Worm (Caenorhabditis elegans) whole organism, L3 larva: ENCODE measurements around the gene Y51A2B.16.
"Not testable (repeated sequence)": the region's sequence is repeated elsewhere in the genome, so short reads cannot be mapped to it uniquely, and the experiment has no call there.

Experiments
- R02D3.7 ChIP-seq: fragments of 150-350 bp; optimal IDR thresholded peaks from 2 replicates; lab custom pipeline; 2014; ENCODE audit warnings: missing biosample characterization, missing genetic modification characterization
- aly-2 ChIP-seq: fragments of 150-350 bp; optimal IDR thresholded peaks from 2 replicates; lab custom pipeline; 2014; ENCODE audit warnings: missing biosample characterization, missing genetic modification characterization
- ceh-28 ChIP-seq: fragments of 150-350 bp; optimal IDR thresholded peaks from 2 replicates; lab custom pipeline; 2014; ENCODE audit warnings: missing biosample characterization, missing genetic modification reagents, missing genetic modification characterization
- ceh-9 ChIP-seq: sonication (generic microtip); optimal IDR thresholded peaks from 2 replicates; lab custom pipeline; 2018; ENCODE audit warnings: missing biosample characterization, missing genetic modification characterization
- daf-12 ChIP-seq: fragments of 150-350 bp; optimal IDR thresholded peaks from 2 replicates; lab custom pipeline; 2014; ENCODE audit warnings: missing biosample characterization, missing genetic modification reagents, missing genetic modification characterization
- egl-27 ChIP-seq: sonication (generic microtip); optimal IDR thresholded peaks from 4 replicates; lab custom pipeline; 2017; ENCODE audit warnings: missing biosample characterization, missing genetic modification reagents, missing genetic modification characterization
- egl-5 ChIP-seq: fragments of 150-350 bp; optimal IDR thresholded peaks from 2 replicates; lab custom pipeline; 2017; ENCODE audit warnings: missing biosample characterization, missing genetic modification reagents, missing genetic modification characterization, inconsistent platforms
- elt-2 ChIP-seq: sonication (generic microtip); optimal IDR thresholded peaks from 2 replicates; lab custom pipeline; 2016; ENCODE audit warnings: missing genetic modification reagents, mild to moderate bottlenecking, missing genetic modification characterization, missing compliant biosample characterization
- elt-3 ChIP-seq, 3 experiments: fragments of 150-350 bp in 1 of 3; sonication (generic microtip) in 2 of 3; optimal IDR thresholded peaks; 2 replicates in 2 of 3; 4 replicates in 1 of 3; lab custom pipeline; 2014 to 2017; ENCODE audit warnings: missing biosample characterization in 3 of 3, missing genetic modification characterization in 3 of 3
- fkh-10 ChIP-seq: sonication (generic microtip); optimal IDR thresholded peaks from 2 replicates; lab custom pipeline; 2017; ENCODE audit warnings: missing biosample characterization, missing genetic modification reagents, missing genetic modification characterization
- fos-1 ChIP-seq: fragments of 150-350 bp; optimal IDR thresholded peaks from 2 replicates; lab custom pipeline; 2014; ENCODE audit warnings: missing biosample characterization, missing genetic modification characterization
- hmg-11 ChIP-seq: sonication (generic microtip); optimal IDR thresholded peaks from 2 replicates; lab custom pipeline; 2016; ENCODE audit warnings: missing genetic modification characterization, missing compliant biosample characterization
- jun-1 ChIP-seq: fragments of 150-350 bp; optimal IDR thresholded peaks from 2 replicates; lab custom pipeline; 2014; ENCODE audit warnings: missing biosample characterization, missing genetic modification reagents, missing genetic modification characterization
- lin-39 ChIP-seq: fragments of 150-350 bp; optimal IDR thresholded peaks from 2 replicates; lab custom pipeline; 2018; ENCODE audit warnings: missing biosample characterization, missing genetic modification reagents, missing genetic modification characterization
- lsy-12 ChIP-seq: sonication (generic microtip); optimal IDR thresholded peaks from 2 replicates; lab custom pipeline; 2016; ENCODE audit warnings: mild to moderate bottlenecking, missing genetic modification characterization, missing compliant biosample characterization
- mdl-1 ChIP-seq: fragments of 150-350 bp; optimal IDR thresholded peaks from 2 replicates; lab custom pipeline; 2014; ENCODE audit warnings: missing biosample characterization, missing genetic modification characterization
- nfya-1 ChIP-seq: sonication (generic microtip); optimal IDR thresholded peaks from 2 replicates; lab custom pipeline; 2017; ENCODE audit warnings: missing genetic modification characterization, mild to moderate bottlenecking, missing compliant biosample characterization, antibody characterized with exemption, moderate library complexity; ENCODE audit not compliant: insufficient read depth
- nhr-11 ChIP-seq: fragments of 150-350 bp; optimal IDR thresholded peaks from 2 replicates; lab custom pipeline; 2014; ENCODE audit warnings: missing biosample characterization, missing genetic modification characterization
- nhr-12 ChIP-seq: fragments of 150-350 bp; optimal IDR thresholded peaks from 2 replicates; lab custom pipeline; 2014; ENCODE audit warnings: missing biosample characterization, missing genetic modification characterization
- nhr-23 ChIP-seq: fragments of 150-350 bp; optimal IDR thresholded peaks from 2 replicates; lab custom pipeline; 2014; ENCODE audit warnings: missing biosample characterization, missing genetic modification reagents, missing genetic modification characterization
- nhr-237 ChIP-seq: fragments of 150-350 bp; optimal IDR thresholded peaks from 2 replicates; lab custom pipeline; 2014; ENCODE audit warnings: missing biosample characterization, missing genetic modification characterization
- nhr-25 ChIP-seq: sonication (generic microtip); optimal IDR thresholded peaks from 2 replicates; lab custom pipeline; 2017; ENCODE audit warnings: missing biosample characterization, missing genetic modification characterization
- nhr-43 ChIP-seq: sonication (generic microtip); optimal IDR thresholded peaks from 2 replicates; lab custom pipeline; 2016; ENCODE audit warnings: mild to moderate bottlenecking, missing genetic modification characterization, missing compliant biosample characterization; ENCODE audit not compliant: poor library complexity, severe bottlenecking
- nhr-67 ChIP-seq: fragments of 150-350 bp; optimal IDR thresholded peaks from 2 replicates; lab custom pipeline; 2014; ENCODE audit warnings: missing biosample characterization, missing genetic modification characterization
- sea-2 ChIP-seq: fragments of 150-350 bp; sonication (generic microtip); optimal IDR thresholded peaks from 4 replicates; lab custom pipeline; 2014; ENCODE audit warnings: missing biosample characterization, missing genetic modification reagents, missing genetic modification characterization
- skn-1 ChIP-seq: fragments of 150-350 bp; optimal IDR thresholded peaks from 2 replicates; lab custom pipeline; 2014; ENCODE audit warnings: missing biosample characterization, missing genetic modification characterization
- snpc-4 ChIP-seq: fragments of 150-350 bp; optimal IDR thresholded peaks from 2 replicates; lab custom pipeline; 2014; ENCODE audit warnings: missing biosample characterization, missing genetic modification characterization
- tbx-2 ChIP-seq: sonication (generic microtip); optimal IDR thresholded peaks from 2 replicates; lab custom pipeline; 2016; ENCODE audit warnings: mild to moderate bottlenecking, missing genetic modification characterization, missing compliant biosample characterization
- unc-39 ChIP-seq: sonication (generic microtip); optimal IDR thresholded peaks from 4 replicates; lab custom pipeline; 2017; ENCODE audit warnings: missing biosample characterization, missing genetic modification characterization
- ztf-11 ChIP-seq: fragments of 150-350 bp; optimal IDR thresholded peaks from 2 replicates; lab custom pipeline; 2014; ENCODE audit warnings: missing biosample characterization, missing genetic modification characterization
- ztf-4 ChIP-seq: fragments of 150-350 bp; optimal IDR thresholded peaks from 2 replicates; lab custom pipeline; 2014; ENCODE audit warnings: missing biosample characterization, missing genetic modification characterization

Y51A2B.16 gene

ce11 chrV:18397814-18398213 lies at the start of gene Y51A2B.16:
Y51A2B.16 (minus strand) TSS chrV:18397914.
- no peak for TF ChIP-seq ceh-28
- TF ChIP-seq tbx-2, result no peak
- no peak for TF ChIP-seq jun-1 (tag; lab: Kevin White, UChicago)
- TF ChIP-seq sea-2 (GFP tag; lab: Kevin White, UChicago), result no peak
- TF ChIP-seq aly-2, result no peak
- TF ChIP-seq snpc-4, result no peak
- no peak for TF ChIP-seq nhr-23 (tag; lab: Kevin White, UChicago)
- no peak for TF ChIP-seq unc-39 (tag; lab: Kevin White, UChicago)
- no peak for TF ChIP-seq ztf-11
- no peak for TF ChIP-seq lsy-12 (tag; lab: Kevin White, UChicago)
- no peak for TF ChIP-seq nhr-12
- TF ChIP-seq egl-5, result no peak
- no peak for TF ChIP-seq nhr-67 (tag; lab: Kevin White, UChicago)
- TF ChIP-seq hmg-11, result no peak

ce11 chrV:18444118-18444517 lies 46.4 kb upstream of the Y51A2B.16 start, which contains the start of gene ZK228.1:
ZK228.1 (plus strand) TSS chrV:18444418.
- no peak for TF ChIP-seq egl-5
- no peak for TF ChIP-seq elt-2 (tag; lab: Kevin White, UChicago)
- no peak for TF ChIP-seq ceh-9

ce11 chrV:18439469-18439868 lies 41.8 kb upstream of the Y51A2B.16 start, which contains the start of gene ZK262.9:
ZK262.9 (plus strand) TSS chrV:18439769.
- not testable (repeated sequence) for TF ChIP-seq daf-12, nhr-237, mdl-1 (tag; lab: Kevin White, UChicago)

- TF ChIP-seq ztf-4 (no peak), R02D3.7 (no peak), fos-1 (tag; lab: Kevin White, UChicago) (no peak), egl-5 (no peak), mdl-1 (tag; lab: Kevin White, UChicago) (no peak), elt-3 (tag; optimal IDR thresholded peaks at IDR 0.05; lab: Kevin White, UChicago) (no peak), lin-39 (tag; lab: Kevin White, UChicago) (no peak), fkh-10 (no peak), ceh-9 (no peak), skn-1 (tag; lab: Kevin White, UChicago) (no peak), nfya-1 (tag; lab: Kevin White, UChicago) (no peak), ceh-28 (no peak), jun-1 (tag; lab: Kevin White, UChicago) (no peak)
Measured at ce11 chrV:18438081-18438480, 40.4 kb upstream of the Y51A2B.16 start, which contains the start of gene ZK262.8. ZK262.8 (plus strand) TSS chrV:18438381.

- TF ChIP-seq nhr-43 (no peak), unc-39 (tag; lab: Kevin White, UChicago) (no peak), elt-3 (tag; optimal IDR thresholded peaks at IDR 0.05; lab: Kevin White, UChicago) (no peak), R02D3.7 (no peak), ceh-28 (no peak), nhr-12 (no peak), ceh-9 (no peak), nhr-25 (tag; lab: Kevin White, UChicago) (no peak), ztf-11 (no peak), skn-1 (tag; lab: Kevin White, UChicago) (no peak), nhr-11 (tag; lab: Kevin White, UChicago) (no peak), hmg-11 (no peak), egl-27 (tag; lab: Kevin White, UChicago) (no peak), sea-2 (GFP tag; lab: Kevin White, UChicago) (no peak)
Measured at ce11 chrV:18434961-18435360, 37.2 kb upstream of the Y51A2B.16 start, which contains the start of gene ZK262.20. ZK262.20 (minus strand) TSS chrV:18435061.

- TF ChIP-seq nhr-237 (tag; lab: Kevin White, UChicago) (no peak), nhr-23 (tag; lab: Kevin White, UChicago) (no peak), nhr-43 (no peak), ztf-11 (no peak), nhr-12 (no peak), ceh-9 (no peak), elt-3 (tag; optimal IDR thresholded peaks at IDR 0.05; lab: Kevin White, UChicago) (no peak), nhr-11 (tag; lab: Kevin White, UChicago) (no peak), ztf-4 (no peak), daf-12 (tag; lab: Kevin White, UChicago) (no peak)
Measured at ce11 chrV:18431450-18431849, 33.7 kb upstream of the Y51A2B.16 start, which contains the start of gene srw-82. srw-82 (plus strand) TSS chrV:18431750.
